Worm (Caenorhabditis elegans) whole organism, L4 larva: ENCODE results near the gene scl-3.
A peak's percentile ranks its signal among the peaks of the same experiment; 100 is the strongest.

Experiments
- F37D6.2 ChIP-seq: sonication (generic microtip); optimal IDR thresholded peaks from 2 replicates; lab custom pipeline; 2016; ENCODE audit warnings: mild to moderate bottlenecking, missing genetic modification characterization, missing compliant biosample characterization
- F49E8.2 ChIP-seq: sonication (generic microtip); optimal IDR thresholded peaks from 2 replicates; lab custom pipeline; 2016; ENCODE audit warnings: missing compliant biosample characterization, mild to moderate bottlenecking, missing genetic modification characterization, borderline replicate concordance
- T26A8.4 ChIP-seq: fragments of 200-800 bp; sonication (Bioruptor generic); IDR thresholded peaks from 2 replicates; pipeline ENCODE4 v1.3.6; 2022; ENCODE audit warnings: missing genetic modification characterization, missing compliant biosample characterization
- Y105C5A.15 ChIP-seq: fragments of 200-800 bp; sonication (Bioruptor generic); IDR thresholded peaks from 2 replicates; pipeline ENCODE4 v1.3.6; 2022; ENCODE audit warnings: missing genetic modification characterization, missing compliant biosample characterization
- aha-1 ChIP-seq: fragments of 150-350 bp; peaks from one replicate; lab custom pipeline; 2014; ENCODE audit warnings: missing biosample characterization, missing genetic modification characterization
- aly-2 ChIP-seq: sonication (generic microtip); optimal IDR thresholded peaks from 2 replicates; lab custom pipeline; 2018; ENCODE audit warnings: missing biosample characterization, missing genetic modification characterization
- ama-1 ChIP-seq: fragments of 150-350 bp; optimal IDR thresholded peaks from 2 replicates; lab custom pipeline; 2014; ENCODE audit warnings: inconsistent platforms, mixed read lengths
- arid-1 ChIP-seq: fragments of 200-800 bp; sonication (Bioruptor generic); conservative IDR thresholded peaks from 2 replicates; pipeline ENCODE4 v1.3.6; 2022; ENCODE audit warnings: missing genetic modification reagents, missing genetic modification characterization, missing compliant biosample characterization
- ceh-44 ChIP-seq: fragments of 200-800 bp; sonication (Bioruptor generic); IDR thresholded peaks from 2 replicates; pipeline ENCODE4 v1.3.6; 2022; ENCODE audit warnings: missing genetic modification reagents, missing genetic modification characterization, missing compliant biosample characterization
- ceh-62 ChIP-seq: sonication (generic microtip); optimal IDR thresholded peaks from 2 replicates; lab custom pipeline; 2017; ENCODE audit warnings: missing biosample characterization, missing genetic modification characterization
- ctbp-1 ChIP-seq: fragments of 200-800 bp; sonication (Bioruptor generic); IDR thresholded peaks from 2 replicates; pipeline ENCODE4 v1.3.6; 2022; ENCODE audit warnings: missing genetic modification reagents, missing genetic modification characterization, missing compliant biosample characterization
- daf-16 ChIP-seq, 3 experiments: sonication (generic microtip); optimal IDR thresholded peaks; 2 replicates each; lab custom pipeline; 2016 to 2017; ENCODE audit warnings: missing genetic modification characterization in 3 of 3, missing genetic modification reagents in 3 of 3, mild to moderate bottlenecking in 2 of 3, missing compliant biosample characterization in 2 of 3, missing biosample characterization in 1 of 3, moderate library complexity in 1 of 3
- dmd-6 ChIP-seq: fragments of 200-800 bp; sonication (Bioruptor generic); IDR thresholded peaks from 2 replicates; pipeline ENCODE4 v1.3.6; 2022; ENCODE audit warnings: missing genetic modification reagents, missing genetic modification characterization, missing compliant biosample characterization
- dve-1 ChIP-seq: sonication (generic microtip); optimal IDR thresholded peaks from 2 replicates; lab custom pipeline; 2017; ENCODE audit warnings: antibody characterized with exemption, mild to moderate bottlenecking, missing genetic modification characterization, missing compliant biosample characterization; ENCODE audit not compliant: insufficient read depth
- egl-43 ChIP-seq: fragments of 200-800 bp; sonication (Bioruptor generic); IDR thresholded peaks from 2 replicates; pipeline ENCODE4 v1.3.6; 2022; ENCODE audit warnings: missing genetic modification reagents, missing genetic modification characterization, missing compliant biosample characterization
- hlh-11 ChIP-seq: fragments of 200-800 bp; sonication (Bioruptor generic); optimal IDR thresholded peaks from 2 replicates; lab custom pipeline; 2018; ENCODE audit warnings: mild to moderate bottlenecking, missing genetic modification characterization, missing compliant biosample characterization
- hlh-30 ChIP-seq: sonication (generic microtip); optimal IDR thresholded peaks from 2 replicates; lab custom pipeline; 2017; ENCODE audit warnings: antibody characterized with exemption, mild to moderate bottlenecking, missing genetic modification characterization, missing compliant biosample characterization; ENCODE audit not compliant: insufficient read depth
- hmg-1.1 ChIP-seq: fragments of 200-800 bp; sonication (Bioruptor generic); IDR thresholded peaks from 2 replicates; pipeline ENCODE4 v1.3.6; 2022; ENCODE audit warnings: missing genetic modification reagents, missing genetic modification characterization, missing compliant biosample characterization
- lin-1 ChIP-seq: fragments of 200-800 bp; sonication (Bioruptor generic); IDR thresholded peaks from 2 replicates; pipeline ENCODE4 v1.3.6; 2022; ENCODE audit warnings: missing genetic modification reagents, missing genetic modification characterization, missing compliant biosample characterization
- madf-5 ChIP-seq, 2 experiments: fragments of 200-800 bp; sonication (Bioruptor generic); IDR thresholded peaks; 2 replicates each; pipeline ENCODE4 v1.3.6; 2022; ENCODE audit warnings: missing compliant biosample characterization in 2 of 2, missing genetic modification characterization in 2 of 2
- mes-2 ChIP-seq: sonication (generic microtip); optimal IDR thresholded peaks from 2 replicates; lab custom pipeline; 2016; ENCODE audit warnings: missing genotype, mild to moderate bottlenecking, missing genetic modification characterization, missing compliant biosample characterization; ENCODE audit not compliant: poor library complexity, severe bottlenecking
- mxl-2 ChIP-seq: fragments of 200-800 bp; sonication (Bioruptor generic); conservative IDR thresholded peaks from 2 replicates; pipeline ENCODE4 v1.3.6; 2022; ENCODE audit warnings: missing genetic modification reagents, missing genetic modification characterization, missing compliant biosample characterization
- nhr-102 ChIP-seq: sonication (generic microtip); optimal IDR thresholded peaks from 2 replicates; lab custom pipeline; 2016; ENCODE audit warnings: mild to moderate bottlenecking, missing genetic modification characterization, moderate library complexity, missing compliant biosample characterization
- nhr-11 ChIP-seq: fragments of 150-350 bp; optimal IDR thresholded peaks from 2 replicates; lab custom pipeline; 2014; ENCODE audit warnings: missing biosample characterization, missing genetic modification characterization
- nhr-28 ChIP-seq: fragments of 150-350 bp; optimal IDR thresholded peaks from 2 replicates; lab custom pipeline; 2014; ENCODE audit warnings: missing biosample characterization, missing genetic modification characterization
- nhr-6 ChIP-seq: fragments of 150-350 bp; optimal IDR thresholded peaks from 2 replicates; lab custom pipeline; 2014; ENCODE audit warnings: missing biosample characterization, missing genetic modification characterization
- nhr-76 ChIP-seq: fragments of 150-350 bp; optimal IDR thresholded peaks from 2 replicates; lab custom pipeline; 2014; ENCODE audit warnings: missing biosample characterization, missing genetic modification characterization
- nhr-77 ChIP-seq: fragments of 150-350 bp; optimal IDR thresholded peaks from 2 replicates; lab custom pipeline; 2014; ENCODE audit warnings: missing biosample characterization, missing genetic modification characterization
- php-3 ChIP-seq: fragments of 200-800 bp; sonication (Bioruptor generic); IDR thresholded peaks from 2 replicates; pipeline ENCODE4 v1.3.6; 2022; ENCODE audit warnings: missing genetic modification reagents, missing genetic modification characterization, missing compliant biosample characterization
- pqm-1 ChIP-seq: sonication (generic microtip); optimal IDR thresholded peaks from 2 replicates; lab custom pipeline; 2017; ENCODE audit warnings: missing biosample characterization, missing genetic modification characterization
- set-16 ChIP-seq: fragments of 200-800 bp; sonication (Bioruptor generic); IDR thresholded peaks from 2 replicates; pipeline ENCODE4 v1.3.6; 2022; ENCODE audit warnings: missing genetic modification reagents, missing genetic modification characterization, missing compliant biosample characterization
- snpc-1.2 ChIP-seq: fragments of 200-800 bp; sonication (Bioruptor generic); IDR thresholded peaks from 2 replicates; pipeline ENCODE4 v1.3.6; 2022; ENCODE audit warnings: missing genetic modification reagents, missing genetic modification characterization, missing compliant biosample characterization
- spr-1 ChIP-seq: sonication (generic microtip); optimal IDR thresholded peaks from 2 replicates; lab custom pipeline; 2016; ENCODE audit warnings: mild to moderate bottlenecking, missing genetic modification characterization, missing compliant biosample characterization
- unc-62 ChIP-seq, 3 experiments: fragments of 150-350 bp in 1 of 3; sonication (generic microtip); optimal IDR thresholded peaks in 2 of 3; peaks in 1 of 3; 1 replicate in 1 of 3; 2 replicates in 2 of 3; lab custom pipeline; 2014 to 2017; ENCODE audit warnings: missing biosample characterization in 3 of 3, missing genetic modification characterization in 3 of 3, missing genetic modification reagents in 3 of 3, missing genotype in 1 of 3
- zfp-2 ChIP-seq: sonication (generic microtip); optimal IDR thresholded peaks from 2 replicates; lab custom pipeline; 2016; ENCODE audit warnings: mild to moderate bottlenecking, missing genetic modification characterization, missing compliant biosample characterization
- zip-2 ChIP-seq: fragments of 150-350 bp; optimal IDR thresholded peaks from 2 replicates; lab custom pipeline; 2014; ENCODE audit warnings: missing biosample characterization, missing genetic modification characterization

The scl-3 gene

ce11 chrIV:13052568-13052967 is 6.8 kb upstream of the scl-3 start, which contains the start of gene F49E11.7 (continued):
- no peak for TF ChIP-seq nhr-11 (tag; lab: Kevin White, UChicago)
- TF ChIP-seq, all 104 proteins: peak for 0

DNA sequence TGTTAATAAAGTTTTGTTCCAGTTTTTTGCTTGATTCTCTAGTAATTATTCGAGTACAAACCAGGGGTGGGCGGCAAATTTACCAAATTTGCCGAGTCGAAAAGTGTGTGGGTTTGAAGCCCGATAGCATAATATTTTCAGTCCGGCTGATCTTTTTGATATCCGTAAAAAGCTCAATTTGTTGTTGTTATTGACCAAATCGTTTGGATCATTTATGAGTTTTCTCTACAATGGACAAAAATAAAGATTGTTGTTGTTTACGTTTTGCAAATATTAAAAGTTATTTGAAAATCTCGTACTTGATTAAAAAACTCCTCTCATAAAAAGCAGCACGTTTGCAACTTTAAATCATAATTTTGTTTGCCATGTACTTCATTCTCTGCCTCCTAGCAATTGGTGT is 3.4 kb upstream of the scl-3 start, which contains the start of gene scl-1:
Gene scl-1 (plus strand): TSS at position 301 of the 400 bp plus-strand sequence.
- TF ChIP-seq nhr-102 (tag; lab: Kevin White, UChicago), result no peak
- TF ChIP-seq unc-62 (GFP tag; optimal IDR thresholded peaks at IDR 0.05 in 1 of 2; lab: Kevin White, UChicago), result no peak
- no peak for TF ChIP-seq unc-62 (tag; optimal IDR thresholded peaks at IDR 0.05; lab: Kevin White, UChicago)

- peak; percentile 63 for TF ChIP-seq aha-1 (tag; lab: Kevin White, UChicago)
- no peak for TF ChIP-seq zip-2
- TF ChIP-seq ama-1 (lab: Kevin White, UChicago), result peak; percentile 50
- peak; percentile 87 for TF ChIP-seq hlh-11
- no peak for TF ChIP-seq ceh-62 (tag; lab: Kevin White, UChicago)
- peak; percentile 88 for TF ChIP-seq dve-1 (tag; lab: Kevin White, UChicago)
- peak; percentile 87 for TF ChIP-seq php-3 (GFP tag; lab: Robert Waterston, UW)
- TF ChIP-seq ceh-44 (GFP tag; lab: Robert Waterston, UW), result no peak
- no peak for TF ChIP-seq T26A8.4
- peak; percentile 95 for TF ChIP-seq nhr-28
- peak; percentile 99 for TF ChIP-seq pqm-1 (tag; lab: Kevin White, UChicago)
- peak; percentile 75; the same call in 1 of the 2 replicates for TF ChIP-seq lin-1 (GFP tag; lab: Robert Waterston, UW)
- peak; percentile 20 for TF ChIP-seq mes-2
- peak; percentile 95 for TF ChIP-seq nhr-77 (tag; lab: Kevin White, UChicago)
- TF ChIP-seq daf-16 (GFP tag; optimal IDR thresholded peaks at IDR 0.05; lab: Kevin White, UChicago), result no peak
- TF ChIP-seq daf-16 (tag; optimal IDR thresholded peaks at IDR 0.05; lab: Kevin White, UChicago), result peak; percentile 99
- no peak for TF ChIP-seq snpc-1.2 (GFP tag; lab: Robert Waterston, UW)
- TF ChIP-seq spr-1 (tag; lab: Kevin White, UChicago), result no peak
- TF ChIP-seq dmd-6 (GFP tag; lab: Robert Waterston, UW), result peak; percentile 92
- TF ChIP-seq hlh-30 (tag; lab: Kevin White, UChicago), result peak; percentile 70
- TF ChIP-seq nhr-6 (tag; lab: Kevin White, UChicago), result peak; percentile 74
Observed at ce11 chrIV:13057418-13057817, 2.0 kb upstream of the scl-3 start, which contains the start of gene scl-2. TSS of gene scl-2 (plus strand) at chrIV:13057710.

ce11 chrIV:13063714-13064113 is 4.3 kb downstream of the scl-3 start, which contains the start of gene scl-5:
TSS of gene scl-5 (plus strand) at chrIV:13064014.
- TF ChIP-seq zfp-2, result no peak
- no peak for TF ChIP-seq madf-5 (GFP tag; IDR thresholded peaks at IDR 0.05; lab: Robert Waterston, UW)
- no peak for TF ChIP-seq egl-43 (GFP tag; lab: Robert Waterston, UW)
- TF ChIP-seq hmg-1.1 (GFP tag; lab: Robert Waterston, UW), result no peak
- TF ChIP-seq F37D6.2, result no peak
- TF ChIP-seq arid-1 (GFP tag; lab: Robert Waterston, UW), result no peak
- no peak for TF ChIP-seq spr-1 (tag; lab: Kevin White, UChicago)
- TF ChIP-seq mxl-2, result no peak
- no peak for TF ChIP-seq Y105C5A.15 (GFP tag; lab: Robert Waterston, UW)
- TF ChIP-seq aly-2, result no peak
- no peak for TF ChIP-seq nhr-76
- no peak for TF ChIP-seq ctbp-1 (GFP tag; lab: Robert Waterston, UW)

DNA sequence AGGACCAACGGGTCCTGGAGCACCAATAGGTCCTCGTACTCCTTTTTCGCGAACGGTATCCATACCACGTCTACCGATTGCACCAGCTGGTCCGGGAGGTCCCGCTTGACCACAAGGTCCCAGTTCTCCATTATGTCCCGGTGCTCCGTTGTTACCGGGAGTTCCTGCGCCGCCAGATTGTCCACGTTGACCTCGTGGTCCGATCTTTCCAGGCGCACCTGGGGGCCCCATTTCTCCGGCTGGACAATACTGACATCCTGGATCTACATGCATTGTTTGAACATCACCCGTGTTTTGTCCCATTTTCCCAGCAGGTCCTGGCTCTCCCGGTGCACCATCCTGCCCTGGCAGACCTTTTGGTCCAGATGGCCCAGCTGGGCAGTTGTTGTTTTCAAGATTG is 6.7 kb downstream of the scl-3 start:
- TF ChIP-seq set-16 (GFP tag; lab: Robert Waterston, UW) (peak; percentile 68; the same call in 1 of the 2 replicates), mxl-2 (no peak), egl-43 (GFP tag; lab: Robert Waterston, UW) (0 out of 2 replicates have a peak, but pooled peaks have one; percentile 36), zip-2 (no peak), aha-1 (tag; lab: Kevin White, UChicago) (peak; percentile 80), F49E8.2 (tag; lab: Kevin White, UChicago) (no peak)
